Worm (Caenorhabditis elegans): ENCODE measurements around the gene sri-47.

Gene sri-47

ce11 chrII:2698378-2698777, 41.7 kb downstream of the sri-47 start, which contains the start of gene sri-62:
Gene sri-62 (minus strand): TSS chrII:2698478.
- TF ChIP-seq zip-4 (GFP tag; optimal IDR thresholded peaks at IDR 0.05) (no peak), tbx-2 (tag; optimal IDR thresholded peaks at IDR 0.05) (no peak), mab-9 (GFP tag; IDR thresholded peaks at IDR 0.05) (no peak), lin-35 (GFP tag; optimal IDR thresholded peaks at IDR 0.05) (no peak), dsc-1 (tag; optimal IDR thresholded peaks at IDR 0.05) (no peak), sup-37 (GFP tag; optimal IDR thresholded peaks at IDR 0.05) (no peak), nhr-85 (tag) (no peak), C34B4.2 (tag; optimal IDR thresholded peaks at IDR 0.05) (no peak), mdl-1 (tag; optimal IDR thresholded peaks at IDR 0.05) (no peak), efl-3 (GFP tag; optimal IDR thresholded peaks at IDR 0.05) (no peak), unc-30 (tag; optimal IDR thresholded peaks at IDR 0.05) (no peak), pax-3 (tag; optimal IDR thresholded peaks at IDR 0.05) (no peak), blmp-1 (tag; optimal IDR thresholded peaks at IDR 0.05) (no peak), rnt-1 (tag; optimal IDR thresholded peaks at IDR 0.05) (no peak), grh-1 (GFP tag; IDR thresholded peaks at IDR 0.05) (no peak), fkh-4 (tag; optimal IDR thresholded peaks at IDR 0.05; ENCODE audit: borderline replicate concordance) (no peak), fkh-10 (GFP tag; optimal IDR thresholded peaks at IDR 0.05) (no peak), hlh-17 (GFP tag; optimal IDR thresholded peaks at IDR 0.05; ENCODE audit: borderline replicate concordance) (no peak), C04F5.9 (tag; optimal IDR thresholded peaks at IDR 0.05) (no peak)

ce11 chrII:2700229-2700628, 43.5 kb downstream of the sri-47 start, which contains the start of gene sri-61:
Gene sri-61 (minus strand): TSS chrII:2700329.
- peak; percentile 77 for TF ChIP-seq hlh-4 (tag; optimal IDR thresholded peaks at IDR 0.05)
- TF ChIP-seq rnt-1 (tag; optimal IDR thresholded peaks at IDR 0.05) = no peak

ce11 chrII:2702757-2703156, 46.1 kb downstream of the sri-47 start, which contains the start of gene sri-60:
Gene sri-60 (minus strand): TSS chrII:2702857.
- TF ChIP-seq unc-62 (GFP tag; optimal IDR thresholded peaks at IDR 0.05) = no peak

- TF ChIP-seq nhr-76 (tag; optimal IDR thresholded peaks at IDR 0.05) = no peak
- no peak for TF ChIP-seq nhr-90 (tag; optimal IDR thresholded peaks at IDR 0.05; ENCODE audit: poor library complexity)
- no peak for TF ChIP-seq nhr-85 (tag)
- no peak for TF ChIP-seq jun-1 (tag; optimal IDR thresholded peaks at IDR 0.05)
- TF ChIP-seq nhr-19 (GFP tag; conservative IDR thresholded peaks at IDR 0.05) = no peak
- no peak for TF ChIP-seq nhr-11 (tag; optimal IDR thresholded peaks at IDR 0.05)
- TF ChIP-seq pag-3 (tag; optimal IDR thresholded peaks at IDR 0.05; ENCODE audit: borderline replicate concordance, insufficient read depth) = no peak
- TF ChIP-seq C34B4.2 (tag; optimal IDR thresholded peaks at IDR 0.05) = no peak
- TF ChIP-seq lin-39 (tag; optimal IDR thresholded peaks at IDR 0.05) = no peak
- no peak for TF ChIP-seq aha-1 (tag; optimal IDR thresholded peaks at IDR 0.05)
- no peak for TF ChIP-seq isw-1 (GFP tag; IDR thresholded peaks at IDR 0.05)
- TF ChIP-seq unc-30 (tag; optimal IDR thresholded peaks at IDR 0.05) = no peak
Observed at ce11 chrII:2705200-2705599, 48.5 kb downstream of the sri-47 start, which contains the start of gene srh-128. Gene srh-128 (minus strand): TSS chrII:2705300.

ce11 chrII:2707872-2708271, 51.2 kb downstream of the sri-47 start, which contains the start of gene Y47G7B.2:
Gene Y47G7B.2 (minus strand): TSS chrII:2708014.
- TF ChIP-seq tlp-1 (tag; optimal IDR thresholded peaks at IDR 0.05) (no peak), ceh-82 (tag; optimal IDR thresholded peaks at IDR 0.05) (no peak), ztf-4 (tag; optimal IDR thresholded peaks at IDR 0.05) (no peak), nhr-71 (tag; optimal IDR thresholded peaks at IDR 0.05) (peak; percentile 42), lin-15B (tag; optimal IDR thresholded peaks at IDR 0.05) (no peak), fkh-8 (tag; optimal IDR thresholded peaks at IDR 0.05) (peak; percentile 55), nhr-20 (tag; optimal IDR thresholded peaks at IDR 0.05) (peak; percentile 7), lin-35 (GFP tag; optimal IDR thresholded peaks at IDR 0.05) (peak in 1 of 2 experiments; percentile 34), rnt-1 (tag; optimal IDR thresholded peaks at IDR 0.05) (peak; percentile 29), nhr-47 (tag; optimal IDR thresholded peaks at IDR 0.05) (peak; percentile 23), mdl-1 (tag; optimal IDR thresholded peaks at IDR 0.05) (peak in 1 of 2 experiments; percentile 8), mab-9 (GFP tag; IDR thresholded peaks at IDR 0.05) (no peak), lin-14 (GFP tag; optimal IDR thresholded peaks at IDR 0.05) (peak; percentile 66), efl-1 (optimal IDR thresholded peaks at IDR 0.05) (peak; percentile 29 to 64), efl-1 (GFP tag; optimal IDR thresholded peaks at IDR 0.05 in 1 of 2) (no peak)
